Fruit fly (Drosophila melanogaster) whole organism, adult: ENCODE results near the gene CtsK1.

Experiments used
- CG11617 ChIP-seq: fragments of 200-800 bp; sonication (Bioruptor generic); optimal IDR thresholded peaks from 2 replicates; lab custom pipeline; 2017; ENCODE audit warnings: mild to moderate bottlenecking, missing biosample characterization, missing genetic modification reagents, missing genetic modification characterization
- CG12768 ChIP-seq: fragments of 200-800 bp; sonication (Bioruptor generic); optimal IDR thresholded peaks from 2 replicates; lab custom pipeline; 2017; ENCODE audit warnings: missing biosample characterization, missing genetic modification characterization, mild to moderate bottlenecking, moderate library complexity, missing genetic modification reagents
- CG14711 ChIP-seq: fragments of 200-800 bp; sonication (Bioruptor generic); optimal IDR thresholded peaks from 2 replicates; lab custom pipeline; 2018; ENCODE audit warnings: missing biosample characterization, mild to moderate bottlenecking, missing genetic modification characterization, moderate library complexity
- CG1620 ChIP-seq: fragments of 200-800 bp; sonication (Bioruptor generic); optimal IDR thresholded peaks from 2 replicates; lab custom pipeline; 2016; ENCODE audit warnings: missing biosample characterization, missing genetic modification characterization
- CG33017 ChIP-seq: fragments of 200-800 bp; sonication (Bioruptor generic); optimal IDR thresholded peaks from 2 replicates; lab custom pipeline; 2018; ENCODE audit warnings: missing biosample characterization, mild to moderate bottlenecking, missing genetic modification characterization, moderate library complexity
- CG5204 ChIP-seq: fragments of 200-800 bp; sonication (Bioruptor generic); optimal IDR thresholded peaks from 2 replicates; lab custom pipeline; 2016; ENCODE audit warnings: missing biosample characterization, missing genetic modification characterization
- CG7045 ChIP-seq: fragments of 200-800 bp; sonication (Bioruptor generic); optimal IDR thresholded peaks from 2 replicates; lab custom pipeline; 2017; ENCODE audit warnings: missing biosample characterization, mild to moderate bottlenecking, missing genetic modification characterization
- CG7101 ChIP-seq: fragments of 200-800 bp; sonication (Bioruptor generic); optimal IDR thresholded peaks from 2 replicates; lab custom pipeline; 2018; ENCODE audit warnings: missing biosample characterization, mild to moderate bottlenecking, missing genetic modification characterization, moderate library complexity
- Clk ChIP-seq: fragments of 200-800 bp; sonication (Bioruptor generic); optimal IDR thresholded peaks from 2 replicates; lab custom pipeline; 2017; ENCODE audit warnings: missing biosample characterization, missing genetic modification characterization
- Crg-1 ChIP-seq: fragments of 200-800 bp; sonication (Bioruptor generic); optimal IDR thresholded peaks from 2 replicates; lab custom pipeline; 2016; ENCODE audit warnings: missing biosample characterization, missing genetic modification characterization
- Hr96 ChIP-seq: fragments of 200-800 bp; sonication (Bioruptor generic); optimal IDR thresholded peaks from 2 replicates; lab custom pipeline; 2016; ENCODE audit warnings: missing biosample characterization, missing genetic modification characterization
- Mnt ChIP-seq: fragments of 200-800 bp; sonication (Bioruptor generic); optimal IDR thresholded peaks from 2 replicates; lab custom pipeline; 2016; ENCODE audit warnings: missing biosample characterization, mild to moderate bottlenecking, missing genetic modification characterization
- bab1 ChIP-seq: fragments of 200-800 bp; sonication (Bioruptor generic); optimal IDR thresholded peaks from 3 replicates; lab custom pipeline; 2019; ENCODE audit warnings: missing biosample characterization, mild to moderate bottlenecking, missing genetic modification characterization, moderate library complexity
- cic ChIP-seq: fragments of 200-800 bp; sonication (Bioruptor generic); optimal IDR thresholded peaks from 2 replicates; lab custom pipeline; 2017; ENCODE audit warnings: missing biosample characterization, mild to moderate bottlenecking, missing genetic modification characterization, moderate library complexity
- cnc ChIP-seq, 2 experiments: fragments of >200 bp; optimal IDR thresholded peaks; 2 replicates each; lab custom pipeline; 2017
- kay ChIP-seq: fragments of 200-800 bp; sonication (Bioruptor generic); peaks from one replicate; lab custom pipeline; 2016; ENCODE audit warnings: missing biosample characterization, missing genetic modification characterization, borderline replicate concordance
- ovo ChIP-seq: fragments of 200-800 bp; sonication (Bioruptor generic); optimal IDR thresholded peaks from 2 replicates; lab custom pipeline; 2016; ENCODE audit warnings: missing biosample characterization, missing genetic modification characterization
- pad ChIP-seq: fragments of 200-800 bp; sonication (Bioruptor generic); optimal IDR thresholded peaks from 3 replicates; lab custom pipeline; 2017; ENCODE audit warnings: missing biosample characterization, missing genetic modification characterization, mild to moderate bottlenecking, moderate library complexity, missing genetic modification reagents
- tj ChIP-seq: fragments of 200-800 bp; sonication (Bioruptor generic); optimal IDR thresholded peaks from 3 replicates; lab custom pipeline; 2017; ENCODE audit warnings: missing biosample characterization, mild to moderate bottlenecking, missing genetic modification characterization, moderate library complexity
- toe ChIP-seq: fragments of 200-800 bp; sonication (Bioruptor generic); optimal IDR thresholded peaks from 2 replicates; lab custom pipeline; 2016; ENCODE audit warnings: missing biosample characterization, missing genetic modification characterization

Gene CtsK1

dm6 chr3L:14031171-14032126 is 37.4 kb downstream of the CtsK1 start, which contains the start of the genes CG6650 and endos:
TSS of gene CG6650 (plus strand) at chr3L:14031450.
TSS of gene endos (minus strand) at chr3L:14031706.
- TF ChIP-seq bab1 (peak; percentile 36), CG7101 (peak; percentile 81), ovo (GFP tag; lab: Kevin White, UChicago) (peak; percentile 67), CG11617 (GFP tag; lab: Kevin White, UChicago) (peak; percentile 79), tj (peak; percentile 60), CG7045 (GFP tag; lab: Kevin White, UChicago) (peak; percentile 80), Mnt (GFP tag; lab: Kevin White, UChicago) (peak; percentile 82), cic (GFP tag; lab: Kevin White, UChicago) (peak; percentile 94), CG1620 (GFP tag; lab: Kevin White, UChicago) (peak; percentile 52), Hr96 (peak; percentile 83), CG5204 (GFP tag; lab: Kevin White, UChicago) (no peak), CG12768 (GFP tag; lab: Kevin White, UChicago) (peak; percentile 81), cnc (optimal IDR thresholded peaks at IDR 0.05; lab: Kevin White, UChicago) (no peak), CG14711 (tag; lab: Kevin White, UChicago) (peak; percentile 24), toe (GFP tag; lab: Kevin White, UChicago) (peak; percentile 84), CG33017 (peak; percentile 37), Clk (peak; percentile 63), kay (GFP tag; lab: Kevin White, UChicago) (no peak), Crg-1 (GFP tag; lab: Kevin White, UChicago) (peak; percentile 62), pad (GFP tag; lab: Kevin White, UChicago) (peak; percentile 96)

DNA sequence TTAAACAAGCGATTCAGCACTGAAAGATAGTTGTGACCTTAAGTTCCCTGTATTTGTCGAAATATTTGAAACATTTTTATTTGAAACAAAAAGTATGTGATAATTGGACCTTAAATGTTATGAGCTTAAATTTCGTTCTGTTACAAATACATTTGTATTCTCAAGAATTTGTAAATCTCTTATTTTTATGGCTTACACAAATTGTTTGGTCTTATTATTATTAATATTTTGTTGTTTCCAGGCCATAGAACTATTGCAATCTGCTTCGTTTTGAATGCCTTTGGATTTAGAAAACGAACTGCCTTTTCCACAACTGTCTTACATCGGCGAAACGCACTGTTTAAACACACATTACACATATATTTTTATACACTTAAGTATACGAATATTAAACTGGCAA is 40.4 kb downstream of the CtsK1 start, which contains the start of gene CG6661:
TSS of gene CG6661 (plus strand) at position 301 of the 400 bp plus-strand sequence.
- TF ChIP-seq pad (GFP tag; lab: Kevin White, UChicago) (no peak), CG5204 (GFP tag; lab: Kevin White, UChicago) (no peak), Crg-1 (GFP tag; lab: Kevin White, UChicago) (no peak), CG12768 (GFP tag; lab: Kevin White, UChicago) (no peak), Clk (no peak), CG14711 (tag; lab: Kevin White, UChicago) (no peak), bab1 (no peak), CG7045 (GFP tag; lab: Kevin White, UChicago) (no peak), kay (GFP tag; lab: Kevin White, UChicago) (no peak), CG1620 (GFP tag; lab: Kevin White, UChicago) (no peak), ovo (GFP tag; lab: Kevin White, UChicago) (no peak), Hr96 (no peak), toe (GFP tag; lab: Kevin White, UChicago) (no peak), CG33017 (no peak)

dm6 chr3L:14036867-14037313 is 42.9 kb downstream of the CtsK1 start, which contains the start of gene Hsp110:
TSS of gene Hsp110 (plus strand) at chr3L:14037019.
- TF ChIP-seq cic (GFP tag; lab: Kevin White, UChicago) (peak; percentile 29), cnc (optimal IDR thresholded peaks at IDR 0.05; lab: Kevin White, UChicago) (no peak), pad (GFP tag; lab: Kevin White, UChicago) (peak; percentile 14), CG7101 (peak; percentile 48), Crg-1 (GFP tag; lab: Kevin White, UChicago) (peak; percentile 43), kay (GFP tag; lab: Kevin White, UChicago) (peak; percentile 96), toe (GFP tag; lab: Kevin White, UChicago) (no peak), bab1 (peak; percentile 64), Mnt (GFP tag; lab: Kevin White, UChicago) (peak; percentile 94), ovo (GFP tag; lab: Kevin White, UChicago) (peak; percentile 4), CG11617 (GFP tag; lab: Kevin White, UChicago) (peak; percentile 66), Clk (no peak), CG5204 (GFP tag; lab: Kevin White, UChicago) (no peak), CG33017 (peak; percentile 65), CG7045 (GFP tag; lab: Kevin White, UChicago) (no peak), Hr96 (no peak), CG14711 (tag; lab: Kevin White, UChicago) (no peak), CG12768 (GFP tag; lab: Kevin White, UChicago) (peak; percentile 36), tj (peak; percentile 48), CG1620 (GFP tag; lab: Kevin White, UChicago) (peak; percentile 43)

DNA sequence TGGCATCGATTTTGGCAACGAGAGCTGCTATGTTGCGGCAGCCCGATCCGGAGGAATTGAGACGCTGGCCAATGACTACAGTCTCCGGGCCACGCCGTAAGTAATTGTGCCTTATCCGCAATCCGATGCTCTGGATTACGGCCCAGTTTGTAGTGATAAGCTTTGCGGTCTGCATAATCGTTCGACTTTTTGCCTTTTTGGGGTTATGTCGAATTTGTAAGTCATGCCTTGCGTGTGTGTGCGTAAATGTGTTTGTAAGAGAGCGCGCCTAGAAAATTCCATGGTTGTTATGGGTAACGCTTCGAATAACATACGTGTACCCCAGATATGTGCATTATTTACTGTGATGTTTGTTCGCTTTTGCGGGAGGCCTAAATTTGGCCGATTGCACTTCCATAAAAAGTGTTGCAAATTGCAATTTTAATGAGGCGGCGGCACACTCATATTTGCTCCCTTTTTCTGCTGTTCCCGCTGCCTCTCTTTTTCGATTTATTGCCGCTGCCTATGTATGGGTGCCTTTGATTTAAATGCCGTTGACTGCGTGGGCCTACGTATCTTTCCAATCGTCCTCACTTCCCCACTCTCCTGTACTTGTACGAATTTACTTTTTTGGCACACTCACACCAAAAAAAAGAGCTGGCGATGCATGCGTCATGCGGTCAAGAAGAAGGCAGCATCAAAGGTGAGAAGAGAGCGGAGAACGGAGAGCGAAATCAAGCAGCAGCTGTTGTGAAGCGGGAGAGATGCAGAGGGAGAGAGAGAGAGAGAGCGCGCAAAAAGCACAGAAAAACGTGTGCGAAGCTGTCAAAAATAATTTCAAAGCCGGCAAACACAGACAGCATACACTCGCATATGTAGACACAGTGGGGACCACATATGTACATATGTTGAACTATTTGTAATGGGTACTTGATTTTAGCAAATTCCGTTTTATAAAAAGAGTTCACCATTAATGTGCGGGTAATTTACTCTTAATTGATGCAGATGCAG is 43.9 kb downstream of the CtsK1 start:
- TF ChIP-seq Mnt (GFP tag; lab: Kevin White, UChicago) (peak; percentile 89), cnc (optimal IDR thresholded peaks at IDR 0.05; lab: Kevin White, UChicago) (peak in 1 of 2 experiments; percentile 64), pad (GFP tag; lab: Kevin White, UChicago) (peak; percentile 78), tj (peak; percentile 33), CG7045 (GFP tag; lab: Kevin White, UChicago) (no peak), cic (GFP tag; lab: Kevin White, UChicago) (peak; percentile 47), bab1 (peak; percentile 2), CG5204 (GFP tag; lab: Kevin White, UChicago) (no peak)
